Worm (Caenorhabditis elegans) whole organism, L4 larva: Measurements from ENCODE around the gene ehbp-1.
A peak's percentile ranks its signal among the peaks of the same experiment; 100 is the strongest.

ENCODE experiments used
- F49E8.2 ChIP-seq: sonication (generic microtip); optimal IDR thresholded peaks from 2 replicates; lab custom pipeline; 2016; ENCODE audit warnings: missing compliant biosample characterization, mild to moderate bottlenecking, missing genetic modification characterization, borderline replicate concordance
- Y5F2A.4 ChIP-seq: fragments of 200-800 bp; sonication (Bioruptor generic); optimal IDR thresholded peaks from 2 replicates; lab custom pipeline; 2018; ENCODE audit warnings: mild to moderate bottlenecking, missing genetic modification characterization, missing compliant biosample characterization
- ZK337.2 ChIP-seq: fragments of 200-800 bp; sonication (Bioruptor generic); IDR thresholded peaks from 2 replicates; pipeline ENCODE4 v1.3.6; 2022; ENCODE audit warnings: missing genetic modification reagents, missing genetic modification characterization, missing compliant biosample characterization
- aha-1 ChIP-seq: fragments of 150-350 bp; peaks from one replicate; lab custom pipeline; 2014; ENCODE audit warnings: missing biosample characterization, missing genetic modification characterization
- aly-2 ChIP-seq: sonication (generic microtip); optimal IDR thresholded peaks from 2 replicates; lab custom pipeline; 2018; ENCODE audit warnings: missing biosample characterization, missing genetic modification characterization
- ceh-82 ChIP-seq: sonication (generic microtip); optimal IDR thresholded peaks from 2 replicates; lab custom pipeline; 2017; ENCODE audit warnings: missing biosample characterization, missing genetic modification characterization
- ctbp-1 ChIP-seq: fragments of 200-800 bp; sonication (Bioruptor generic); IDR thresholded peaks from 2 replicates; pipeline ENCODE4 v1.3.6; 2022; ENCODE audit warnings: missing genetic modification reagents, missing genetic modification characterization, missing compliant biosample characterization
- daf-19 ChIP-seq: fragments of 200-800 bp; sonication (Bioruptor generic); conservative IDR thresholded peaks from 2 replicates; pipeline ENCODE4 v1.3.6; 2022; ENCODE audit warnings: missing genetic modification characterization, missing compliant biosample characterization
- dmd-9 ChIP-seq: fragments of 200-800 bp; sonication (Bioruptor generic); IDR thresholded peaks from 2 replicates; pipeline ENCODE4 v1.3.6; 2022; ENCODE audit warnings: missing genetic modification reagents, missing genetic modification characterization, missing compliant biosample characterization
- duxl-1 ChIP-seq: sonication (generic microtip); optimal IDR thresholded peaks from 2 replicates; lab custom pipeline; 2016; ENCODE audit warnings: mild to moderate bottlenecking, missing genetic modification characterization, moderate library complexity, missing compliant biosample characterization; ENCODE audit not compliant: poor library complexity
- dve-1 ChIP-seq: sonication (generic microtip); optimal IDR thresholded peaks from 2 replicates; lab custom pipeline; 2017; ENCODE audit warnings: antibody characterized with exemption, mild to moderate bottlenecking, missing genetic modification characterization, missing compliant biosample characterization; ENCODE audit not compliant: insufficient read depth
- egl-43 ChIP-seq: fragments of 200-800 bp; sonication (Bioruptor generic); IDR thresholded peaks from 2 replicates; pipeline ENCODE4 v1.3.6; 2022; ENCODE audit warnings: missing genetic modification reagents, missing genetic modification characterization, missing compliant biosample characterization
- fkh-10 ChIP-seq: fragments of 150-350 bp; optimal IDR thresholded peaks from 2 replicates; lab custom pipeline; 2014; ENCODE audit warnings: missing biosample characterization, missing genetic modification reagents, missing genetic modification characterization
- hlh-11 ChIP-seq: fragments of 200-800 bp; sonication (Bioruptor generic); optimal IDR thresholded peaks from 2 replicates; lab custom pipeline; 2018; ENCODE audit warnings: mild to moderate bottlenecking, missing genetic modification characterization, missing compliant biosample characterization
- hlh-30 ChIP-seq: sonication (generic microtip); optimal IDR thresholded peaks from 2 replicates; lab custom pipeline; 2017; ENCODE audit warnings: antibody characterized with exemption, mild to moderate bottlenecking, missing genetic modification characterization, missing compliant biosample characterization; ENCODE audit not compliant: insufficient read depth
- hmg-1.1 ChIP-seq: fragments of 200-800 bp; sonication (Bioruptor generic); IDR thresholded peaks from 2 replicates; pipeline ENCODE4 v1.3.6; 2022; ENCODE audit warnings: missing genetic modification reagents, missing genetic modification characterization, missing compliant biosample characterization
- lim-7 ChIP-seq: fragments of 200-800 bp; sonication (Bioruptor generic); IDR thresholded peaks from 2 replicates; pipeline ENCODE4 v1.3.6; 2022; ENCODE audit warnings: missing genetic modification characterization, missing compliant biosample characterization
- lin-15B ChIP-seq: fragments of 150-350 bp; sonication (generic microtip); optimal IDR thresholded peaks from 3 replicates; lab custom pipeline; 2014; ENCODE audit warnings: missing biosample characterization, missing genetic modification characterization
- lir-3 ChIP-seq: sonication (generic microtip); optimal IDR thresholded peaks from 2 replicates; lab custom pipeline; 2016; ENCODE audit warnings: mild to moderate bottlenecking, missing genetic modification characterization, missing compliant biosample characterization
- madf-5 ChIP-seq, 2 experiments: fragments of 200-800 bp; sonication (Bioruptor generic); IDR thresholded peaks; 2 replicates each; pipeline ENCODE4 v1.3.6; 2022; ENCODE audit warnings: missing compliant biosample characterization in 2 of 2, missing genetic modification characterization in 2 of 2
- mdt-29 ChIP-seq: fragments of 200-800 bp; sonication (Bioruptor generic); IDR thresholded peaks from 2 replicates; pipeline ENCODE4 v1.3.6; 2022; ENCODE audit warnings: missing genetic modification reagents, missing genetic modification characterization, missing compliant biosample characterization
- mep-1 ChIP-seq: fragments of 150-350 bp; sonication (generic microtip); optimal IDR thresholded peaks from 3 replicates; lab custom pipeline; 2014; ENCODE audit warnings: missing biosample characterization, missing genetic modification characterization
- mes-2 ChIP-seq: sonication (generic microtip); optimal IDR thresholded peaks from 2 replicates; lab custom pipeline; 2016; ENCODE audit warnings: missing genotype, mild to moderate bottlenecking, missing genetic modification characterization, missing compliant biosample characterization; ENCODE audit not compliant: poor library complexity, severe bottlenecking
- mxl-2 ChIP-seq: fragments of 200-800 bp; sonication (Bioruptor generic); conservative IDR thresholded peaks from 2 replicates; pipeline ENCODE4 v1.3.6; 2022; ENCODE audit warnings: missing genetic modification reagents, missing genetic modification characterization, missing compliant biosample characterization
- mxl-3 ChIP-seq: fragments of 200-800 bp; sonication (Bioruptor generic); optimal IDR thresholded peaks from 2 replicates; lab custom pipeline; 2018; ENCODE audit warnings: mild to moderate bottlenecking, missing genetic modification characterization, missing compliant biosample characterization
- nhr-11 ChIP-seq: fragments of 150-350 bp; optimal IDR thresholded peaks from 2 replicates; lab custom pipeline; 2014; ENCODE audit warnings: missing biosample characterization, missing genetic modification characterization
- nhr-237 ChIP-seq: sonication (generic microtip); optimal IDR thresholded peaks from 2 replicates; lab custom pipeline; 2017; ENCODE audit warnings: missing biosample characterization, missing genetic modification characterization
- nhr-41 ChIP-seq: fragments of 200-800 bp; sonication (Bioruptor generic); IDR thresholded peaks from 2 replicates; pipeline ENCODE4 v1.3.6; 2022; ENCODE audit warnings: missing genetic modification reagents, missing genetic modification characterization, missing compliant biosample characterization
- nhr-42 ChIP-seq: fragments of 200-800 bp; sonication (Bioruptor generic); IDR thresholded peaks from 2 replicates; pipeline ENCODE4 v1.3.6; 2022; ENCODE audit warnings: missing genetic modification characterization, missing compliant biosample characterization
- nhr-76 ChIP-seq: fragments of 150-350 bp; optimal IDR thresholded peaks from 2 replicates; lab custom pipeline; 2014; ENCODE audit warnings: missing biosample characterization, missing genetic modification characterization
- pha-4 ChIP-seq, 2 experiments: fragments of 150-350 bp in 1 of 2; fragments of 200-800 bp in 1 of 2; sonication (Bioruptor generic) in 1 of 2; IDR thresholded peaks in 1 of 2; optimal IDR thresholded peaks in 1 of 2; 2 replicates each; pipeline versions ENCODE4 v1.3.6 to Lab custom; 2014 to 2022; ENCODE audit warnings: missing genetic modification characterization in 2 of 2, missing genetic modification reagents in 2 of 2, missing biosample characterization in 1 of 2, missing compliant biosample characterization in 1 of 2
- rbr-2 ChIP-seq: sonication (generic microtip); optimal IDR thresholded peaks from 2 replicates; lab custom pipeline; 2016; ENCODE audit warnings: missing genotype, missing genetic modification characterization, missing compliant biosample characterization
- saeg-2 ChIP-seq: fragments of 200-800 bp; sonication (Bioruptor generic); IDR thresholded peaks from 2 replicates; pipeline ENCODE4 v1.3.6; 2022; ENCODE audit warnings: missing genetic modification reagents, missing genetic modification characterization, missing compliant biosample characterization
- snpc-4 ChIP-seq: fragments of 150-350 bp; optimal IDR thresholded peaks from 2 replicates; lab custom pipeline; 2014; ENCODE audit warnings: missing biosample characterization, missing genetic modification characterization
- spr-1 ChIP-seq: sonication (generic microtip); optimal IDR thresholded peaks from 2 replicates; lab custom pipeline; 2016; ENCODE audit warnings: mild to moderate bottlenecking, missing genetic modification characterization, missing compliant biosample characterization
- unc-62 ChIP-seq, 3 experiments: fragments of 150-350 bp in 1 of 3; sonication (generic microtip); optimal IDR thresholded peaks in 2 of 3; peaks in 1 of 3; 1 replicate in 1 of 3; 2 replicates in 2 of 3; lab custom pipeline; 2014 to 2017; ENCODE audit warnings: missing biosample characterization in 3 of 3, missing genetic modification characterization in 3 of 3, missing genetic modification reagents in 3 of 3, missing genotype in 1 of 3
- zfp-2 ChIP-seq: sonication (generic microtip); optimal IDR thresholded peaks from 2 replicates; lab custom pipeline; 2016; ENCODE audit warnings: mild to moderate bottlenecking, missing genetic modification characterization, missing compliant biosample characterization
- ztf-7 ChIP-seq: fragments of 150-350 bp; optimal IDR thresholded peaks from 2 replicates; lab custom pipeline; 2014; ENCODE audit warnings: missing biosample characterization, missing genetic modification characterization

The ehbp-1 gene

DNA sequence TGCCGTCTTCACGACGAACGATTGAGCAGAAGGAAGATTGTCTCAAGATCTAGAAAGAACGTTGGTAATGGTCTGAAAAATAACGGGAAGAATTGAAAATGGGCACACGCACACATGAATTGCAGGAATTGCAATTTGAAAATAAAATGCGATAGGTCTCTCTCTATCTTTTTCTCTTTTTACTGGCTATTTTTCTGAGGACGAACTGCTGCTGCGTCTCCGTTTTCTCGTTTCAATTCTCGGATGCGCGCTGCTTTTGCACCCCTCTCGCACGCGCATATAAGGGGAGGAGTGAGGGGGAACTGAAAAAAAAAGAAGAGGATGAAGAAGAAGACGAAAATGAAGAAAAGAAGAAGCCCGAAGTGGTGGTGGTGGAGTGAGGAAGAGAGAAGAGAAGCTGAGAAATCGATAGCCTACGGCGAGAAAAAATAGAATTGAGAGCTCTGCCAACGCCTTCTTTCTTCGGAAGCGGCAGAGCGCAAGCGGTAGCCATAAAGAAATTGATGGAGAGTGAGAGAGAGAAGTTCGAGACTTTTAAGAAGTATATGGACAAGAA, 11.3 kb downstream of the ehbp-1 start, which contains the start of gene rgef-1 (continued):
- TF ChIP-seq saeg-2 (GFP tag; lab: Robert Waterston, UW) = no peak
- TF ChIP-seq egl-43 (GFP tag; lab: Robert Waterston, UW) = peak; percentile 81
- no peak for TF ChIP-seq mxl-3 (GFP tag; lab: Kevin White, UChicago)
- TF ChIP-seq F49E8.2 = no peak
- TF ChIP-seq mdt-29 (GFP tag; lab: Robert Waterston, UW) = no peak
- TF ChIP-seq zfp-2 = no peak
- no peak for TF ChIP-seq lir-3 (tag; lab: Kevin White, UChicago)
- no peak for TF ChIP-seq duxl-1 (tag; lab: Kevin White, UChicago)
- no peak for TF ChIP-seq ztf-7 (tag; lab: Kevin White, UChicago)
- peak; percentile 61 for TF ChIP-seq hmg-1.1
- TF ChIP-seq mes-2 (tag; lab: Kevin White, UChicago) = peak; percentile 10
- no peak for TF ChIP-seq lim-7 (GFP tag; lab: Robert Waterston, UW)
- no peak for TF ChIP-seq pha-4 (GFP tag; IDR thresholded peaks at IDR 0.05; lab: Robert Waterston, UW)
- no peak for TF ChIP-seq pha-4 (tag; optimal IDR thresholded peaks at IDR 0.05; lab: Kevin White, UChicago)
- peak; percentile 58 for TF ChIP-seq mep-1 (tag; lab: Kevin White, UChicago)
- TF ChIP-seq daf-19 (GFP tag; lab: Robert Waterston, UW) = no peak
- peak; percentile 87 for TF ChIP-seq rbr-2
- peak in 1 of 2 experiments; percentile 81 for TF ChIP-seq unc-62 (GFP tag; optimal IDR thresholded peaks at IDR 0.05 in 1 of 2; lab: Kevin White, UChicago)
- no peak for TF ChIP-seq unc-62 (tag; optimal IDR thresholded peaks at IDR 0.05; lab: Kevin White, UChicago)
- peak; percentile 91 for TF ChIP-seq ctbp-1 (GFP tag; lab: Robert Waterston, UW)

DNA sequence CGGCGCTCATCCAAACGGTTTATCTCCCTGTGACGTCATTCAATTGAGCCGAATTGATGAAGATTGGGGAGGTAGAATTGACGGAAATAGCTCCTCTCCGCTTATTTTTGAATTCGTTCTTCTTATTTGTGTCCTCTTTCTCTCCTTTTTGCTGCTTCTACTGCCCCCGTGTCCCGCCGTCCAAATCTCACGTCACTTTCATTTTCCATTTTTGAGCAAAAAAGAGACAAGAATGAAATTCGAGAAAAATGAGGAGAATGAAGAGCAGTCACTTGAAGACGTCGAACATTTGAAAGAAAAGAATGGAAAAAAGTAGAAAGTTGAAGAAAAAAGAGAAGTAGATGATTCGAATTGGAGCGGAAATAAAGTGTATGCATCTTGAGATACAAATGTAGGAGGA, 13.1 kb downstream of the ehbp-1 start:
- no peak for TF ChIP-seq nhr-11 (tag; lab: Kevin White, UChicago)
- TF ChIP-seq unc-62 (GFP tag; optimal IDR thresholded peaks at IDR 0.05 in 1 of 2; lab: Kevin White, UChicago) = peak in 1 of 2 experiments; percentile 82
- no peak for TF ChIP-seq unc-62 (tag; optimal IDR thresholded peaks at IDR 0.05; lab: Kevin White, UChicago)
- peak; percentile 34 for TF ChIP-seq fkh-10 (GFP tag; lab: Kevin White, UChicago)
- 0 out of 2 replicates have a peak, but pooled peaks have one; percentile 35 for TF ChIP-seq ctbp-1 (GFP tag; lab: Robert Waterston, UW)

DNA sequence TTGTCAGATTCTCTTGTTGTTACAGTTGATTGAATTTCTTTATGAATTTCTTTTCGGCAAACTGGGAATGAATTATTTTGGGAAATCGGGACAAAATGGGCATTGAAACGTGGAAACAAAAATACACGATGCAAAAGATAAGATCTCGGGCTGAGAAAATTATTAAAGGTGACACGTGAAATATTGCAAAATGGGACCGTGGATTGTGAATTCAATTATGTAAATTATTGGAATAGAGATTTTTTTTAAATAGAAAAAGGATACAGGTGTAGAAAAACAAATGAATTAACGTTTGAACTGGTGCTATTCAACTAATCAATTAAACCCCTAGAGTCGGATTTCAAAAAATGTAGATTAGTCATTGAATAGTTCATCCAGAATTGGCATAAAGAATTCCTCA, 18.3 kb downstream of the ehbp-1 start, which contains the start of gene F25B3.4:
F25B3.4 (minus strand) TSS at position 101 of the 400 bp plus-strand sequence.
- TF ChIP-seq ctbp-1 (GFP tag; lab: Robert Waterston, UW) (no peak), ceh-82 (tag; lab: Kevin White, UChicago) (no peak), aha-1 (tag; lab: Kevin White, UChicago) (no peak), mxl-2 (no peak), aly-2 (no peak), mxl-3 (GFP tag; lab: Kevin White, UChicago) (no peak), lin-15B (tag; lab: Kevin White, UChicago) (no peak), madf-5 (GFP tag; IDR thresholded peaks at IDR 0.05; lab: Robert Waterston, UW) (no peak)

DNA sequence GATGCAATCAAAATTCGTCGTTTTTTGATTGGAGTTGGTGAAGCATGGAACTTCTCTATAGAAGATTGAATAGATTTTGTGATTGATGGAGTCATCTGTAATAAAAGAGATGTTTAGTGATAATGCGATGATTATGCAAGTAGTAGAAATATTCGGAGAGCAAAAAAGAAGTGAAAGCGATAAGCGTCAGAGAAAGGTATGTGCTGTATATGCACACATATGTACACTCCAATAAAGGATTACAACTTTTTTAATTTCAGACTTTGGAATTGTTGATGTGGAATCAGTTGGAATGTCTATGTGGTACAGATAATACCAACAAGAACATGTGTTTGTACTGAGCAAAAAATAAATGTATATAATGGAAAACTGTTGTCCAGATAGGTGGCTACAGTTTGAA, 19.8 kb downstream of the ehbp-1 start, which contains the start of gene F25B3.5:
F25B3.5 (minus strand) TSS at position 101 of the 400 bp plus-strand sequence.
- TF ChIP-seq hlh-30 (tag; lab: Kevin White, UChicago) (no peak), hlh-11 (no peak), Y5F2A.4 (GFP tag; lab: Kevin White, UChicago) (no peak), spr-1 (no peak), dmd-9 (GFP tag; lab: Robert Waterston, UW) (no peak), ZK337.2 (GFP tag; lab: Robert Waterston, UW) (no peak), nhr-41 (GFP tag; lab: Robert Waterston, UW) (no peak), ztf-7 (tag; lab: Kevin White, UChicago) (no peak), aha-1 (tag; lab: Kevin White, UChicago) (peak; percentile 86), snpc-4 (tag; lab: Kevin White, UChicago) (no peak), nhr-42 (GFP tag; lab: Robert Waterston, UW) (no peak), ctbp-1 (GFP tag; lab: Robert Waterston, UW) (no peak), nhr-237 (tag; lab: Kevin White, UChicago) (no peak), dve-1 (tag; lab: Kevin White, UChicago) (peak; percentile 11), nhr-76 (tag; lab: Kevin White, UChicago) (no peak), mes-2 (tag; lab: Kevin White, UChicago) (no peak)
